Worm (Caenorhabditis elegans): ENCODE measurements around the gene T22F7.3.

ce11 chrIII:523944-524343, at the start of gene T22F7.3:
- no peak for TF ChIP-seq fkh-10 (GFP tag; optimal IDR thresholded peaks at IDR 0.05)
- no peak for TF ChIP-seq ceh-18 (tag; optimal IDR thresholded peaks at IDR 0.05)
- TF ChIP-seq tbx-2 (tag; optimal IDR thresholded peaks at IDR 0.05): no peak
- TF ChIP-seq C38D4.7 (GFP tag; optimal IDR thresholded peaks at IDR 0.05): no peak

All from whole organism, late embryonic.